Fruit fly (Drosophila melanogaster): ENCODE data around the gene Smr.

dm6 chrX:12658400-12658998 is 83.9 kb downstream of the Smr start:
- TF ChIP-seq z (GFP tag; IDR thresholded peaks at IDR 0.05), result no peak
- TF ChIP-seq Xbp1 (GFP tag; optimal IDR thresholded peaks at IDR 0.05), result no peak
- no peak for TF ChIP-seq CG33557 (GFP tag; optimal IDR thresholded peaks at IDR 0.05)
- no peak for TF ChIP-seq HLH3B (GFP tag; IDR thresholded peaks at IDR 0.05)
- TF ChIP-seq Atf-2 (GFP tag; optimal IDR thresholded peaks at IDR 0.05), result no peak
- TF ChIP-seq Bdp1 (GFP tag; optimal IDR thresholded peaks at IDR 0.05), result no peak
- TF ChIP-seq sima (GFP tag; optimal IDR thresholded peaks at IDR 0.05), result no peak
- TF ChIP-seq CG34224 (GFP tag; IDR thresholded peaks at IDR 0.05; ENCODE audit: partially characterized antibody), result no peak
- TF ChIP-seq Dfd (GFP tag; optimal IDR thresholded peaks at IDR 0.05), result no peak
- TF ChIP-seq CG7963 (GFP tag; IDR thresholded peaks at IDR 0.05; ENCODE audit: partially characterized antibody), result no peak
- no peak for TF ChIP-seq Rx (GFP tag; IDR thresholded peaks at IDR 0.05)
- no peak for TF ChIP-seq HHEX (GFP tag; optimal IDR thresholded peaks at IDR 0.05)
- TF ChIP-seq pita (GFP tag; optimal IDR thresholded peaks at IDR 0.05), result no peak
